Fruit fly (Drosophila melanogaster) whole organism, wandering third instar larva: ENCODE results near the gene Takl1.

Source experiments
- Abd-B ChIP-seq: fragments of >200 bp; optimal IDR thresholded peaks from 2 replicates; lab custom pipeline; 2017; ENCODE audit warnings: missing biosample characterization, missing genetic modification characterization
- CG32264 ChIP-seq: fragments of 200-800 bp; sonication (Bioruptor generic); optimal IDR thresholded peaks from 2 replicates; lab custom pipeline; 2016; ENCODE audit warnings: missing biosample characterization, missing genetic modification characterization
- CG9705 ChIP-seq: fragments of 200-800 bp; sonication (Bioruptor generic); optimal IDR thresholded peaks from 2 replicates; lab custom pipeline; 2018; ENCODE audit warnings: missing biosample characterization, mild to moderate bottlenecking, missing genetic modification characterization
- CrebA ChIP-seq: fragments of 200-800 bp; sonication (Bioruptor generic); optimal IDR thresholded peaks from 2 replicates; lab custom pipeline; 2016; ENCODE audit warnings: missing biosample characterization, mild to moderate bottlenecking, missing genetic modification characterization, borderline replicate concordance
- Dfd ChIP-seq: fragments of >200 bp; optimal IDR thresholded peaks from 2 replicates; lab custom pipeline; 2017; ENCODE audit warnings: missing biosample characterization, missing genetic modification characterization
- Dif ChIP-seq: fragments of 200-275, 200-300 bp; sonication (Bioruptor generic); optimal IDR thresholded peaks from 2 replicates; lab custom pipeline; 2018; ENCODE audit warnings: missing biosample characterization, missing genetic modification characterization; ENCODE audit not compliant: partially characterized antibody
- GATAd ChIP-seq: sonication (Bioruptor generic); optimal IDR thresholded peaks from 2 replicates; lab custom pipeline; 2016; ENCODE audit warnings: missing biosample characterization, missing genetic modification characterization
- HLH106 ChIP-seq: fragments of 200-800 bp; optimal IDR thresholded peaks from 3 replicates; lab custom pipeline; 2019; ENCODE audit warnings: missing biosample characterization, mild to moderate bottlenecking, missing genetic modification characterization, moderate library complexity
- Hr78 ChIP-seq: fragments of >200 bp; optimal IDR thresholded peaks from 2 replicates; lab custom pipeline; 2017; ENCODE audit warnings: missing biosample characterization, missing genetic modification characterization
- Hr83 ChIP-seq: fragments of 200-300 bp; sonication (Bioruptor generic); optimal IDR thresholded peaks from 2 replicates; lab custom pipeline; 2016; ENCODE audit warnings: missing biosample characterization, mild to moderate bottlenecking, missing genetic modification characterization, moderate library complexity; ENCODE audit not compliant: poor library complexity, severe bottlenecking
- Jra ChIP-seq: sonication (Bioruptor generic); optimal IDR thresholded peaks from 2 replicates; lab custom pipeline; 2016; ENCODE audit warnings: missing biosample characterization, missing genetic modification characterization
- Mio ChIP-seq: sonication (Bioruptor generic); optimal IDR thresholded peaks from 2 replicates; lab custom pipeline; 2016; ENCODE audit warnings: missing biosample characterization, missing genetic modification characterization
- Myc ChIP-seq: fragments of >200 bp; optimal IDR thresholded peaks from 2 replicates; lab custom pipeline; 2017
- OdsH ChIP-seq: fragments of 200-800 bp; sonication (Bioruptor generic); optimal IDR thresholded peaks from 2 replicates; lab custom pipeline; 2016; ENCODE audit warnings: missing biosample characterization, mild to moderate bottlenecking, missing genetic modification characterization
- Rel ChIP-seq, 2 experiments: fragments of 200-800 bp; sonication (Bioruptor generic) in 1 of 2; optimal IDR thresholded peaks; 2 replicates in 1 of 2; 3 replicates in 1 of 2; lab custom pipeline; 2016 to 2019; ENCODE audit warnings: mild to moderate bottlenecking in 2 of 2, missing biosample characterization in 2 of 2, missing genetic modification characterization in 2 of 2, moderate library complexity in 1 of 2
- Sp1 ChIP-seq: fragments of 200-800 bp; sonication (Bioruptor generic); optimal IDR thresholded peaks from 3 replicates; lab custom pipeline; 2019; ENCODE audit warnings: missing biosample characterization, mild to moderate bottlenecking, missing genetic modification characterization, moderate library complexity
- Vsx2 ChIP-seq: fragments of 200-300, 225-300 bp; sonication (Bioruptor generic); optimal IDR thresholded peaks from 2 replicates; lab custom pipeline; 2018; ENCODE audit warnings: missing biosample characterization, missing genetic modification characterization; ENCODE audit not compliant: partially characterized antibody
- br ChIP-seq: fragments of 200-800 bp; sonication (Bioruptor generic); optimal IDR thresholded peaks from 2 replicates; lab custom pipeline; 2016; ENCODE audit warnings: missing biosample characterization, missing genetic modification characterization
- brk ChIP-seq: fragments of 200-800 bp; sonication (Bioruptor generic); optimal IDR thresholded peaks from 2 replicates; lab custom pipeline; 2016; ENCODE audit warnings: missing biosample characterization, mild to moderate bottlenecking, missing genetic modification characterization
- dl ChIP-seq, 2 experiments: fragments of 175-275, 200-275 bp in 1 of 2; fragments of 200-275 bp in 1 of 2; sonication (Bioruptor generic); optimal IDR thresholded peaks; lab custom pipeline; 2018; ENCODE audit warnings: mild to moderate bottlenecking in 2 of 2, missing biosample characterization in 2 of 2, missing genetic modification characterization in 2 of 2, moderate library complexity in 2 of 2; ENCODE audit not compliant: partially characterized antibody in 2 of 2, insufficient read depth in 1 of 2
- dmrt93B ChIP-seq: fragments of 200-800 bp; sonication (Bioruptor generic); optimal IDR thresholded peaks from 2 replicates; lab custom pipeline; 2018; ENCODE audit warnings: missing biosample characterization, mild to moderate bottlenecking, missing genetic modification characterization
- dsf ChIP-seq: sonication (Bioruptor generic); optimal IDR thresholded peaks from 2 replicates; lab custom pipeline; 2016; ENCODE audit warnings: missing biosample characterization, missing genetic modification characterization, borderline replicate concordance
- foxo ChIP-seq, 2 experiments: fragments of 200-800 bp; sonication (Bioruptor generic); optimal IDR thresholded peaks; 2 replicates in 1 of 2; 3 replicates in 1 of 2; lab custom pipeline; 2016 to 2017; ENCODE audit warnings: missing biosample characterization in 2 of 2, missing genetic modification characterization in 2 of 2
- fru ChIP-seq: fragments of 200-800 bp; sonication (Bioruptor generic); optimal IDR thresholded peaks from 3 replicates; lab custom pipeline; 2016; ENCODE audit warnings: missing biosample characterization, mild to moderate bottlenecking, missing genetic modification characterization
- h ChIP-seq: fragments of 200-800 bp; sonication (Bioruptor generic); optimal IDR thresholded peaks from 3 replicates; lab custom pipeline; 2016; ENCODE audit warnings: missing biosample characterization, mild to moderate bottlenecking, missing genetic modification characterization
- jim ChIP-seq: fragments of 175-275, 200-325 bp; sonication (Bioruptor generic); optimal IDR thresholded peaks from 2 replicates; lab custom pipeline; 2016; ENCODE audit warnings: missing biosample characterization, mild to moderate bottlenecking, missing genetic modification characterization
- lola ChIP-seq: fragments of >200 bp; optimal IDR thresholded peaks from 2 replicates; lab custom pipeline; 2017; ENCODE audit warnings: missing biosample characterization, missing genetic modification characterization
- pan ChIP-seq: fragments of >200 bp; optimal IDR thresholded peaks from 2 replicates; lab custom pipeline; 2017
- psq ChIP-seq: fragments of 200-800 bp; sonication (Bioruptor generic); optimal IDR thresholded peaks from 3 replicates; lab custom pipeline; 2017; ENCODE audit warnings: missing biosample characterization, mild to moderate bottlenecking, missing genetic modification characterization, moderate library complexity
- rgr ChIP-seq: fragments of 200-800 bp; sonication (Bioruptor generic); optimal IDR thresholded peaks from 3 replicates; lab custom pipeline; 2016; ENCODE audit warnings: missing biosample characterization, mild to moderate bottlenecking, missing genetic modification characterization
- sage ChIP-seq: fragments of 200-800 bp; sonication (Bioruptor generic); optimal IDR thresholded peaks from 2 replicates; lab custom pipeline; 2016; ENCODE audit warnings: missing biosample characterization, mild to moderate bottlenecking, missing genetic modification characterization
- sv ChIP-seq: fragments of 200-800 bp; sonication (Bioruptor generic); optimal IDR thresholded peaks from 3 replicates; lab custom pipeline; 2016; ENCODE audit warnings: missing biosample characterization, missing genetic modification characterization
- usp ChIP-seq: fragments of >200 bp; optimal IDR thresholded peaks from 2 replicates; lab custom pipeline; 2017; ENCODE audit warnings: missing biosample characterization, missing genetic modification characterization
- woc ChIP-seq: sonication (Bioruptor generic); optimal IDR thresholded peaks from 2 replicates; lab custom pipeline; 2016; ENCODE audit warnings: missing biosample characterization, mild to moderate bottlenecking, missing genetic modification characterization

Gene Takl1

dm6 chr3R:20756429-20756828 is 16.0 kb downstream of the Takl1 start, which contains the start of gene Syp:
Gene Syp, plus strand, starts transcription at chr3R:20756729.
- no peak for TF ChIP-seq psq (GFP tag; lab: Kevin White, UChicago)

DNA sequence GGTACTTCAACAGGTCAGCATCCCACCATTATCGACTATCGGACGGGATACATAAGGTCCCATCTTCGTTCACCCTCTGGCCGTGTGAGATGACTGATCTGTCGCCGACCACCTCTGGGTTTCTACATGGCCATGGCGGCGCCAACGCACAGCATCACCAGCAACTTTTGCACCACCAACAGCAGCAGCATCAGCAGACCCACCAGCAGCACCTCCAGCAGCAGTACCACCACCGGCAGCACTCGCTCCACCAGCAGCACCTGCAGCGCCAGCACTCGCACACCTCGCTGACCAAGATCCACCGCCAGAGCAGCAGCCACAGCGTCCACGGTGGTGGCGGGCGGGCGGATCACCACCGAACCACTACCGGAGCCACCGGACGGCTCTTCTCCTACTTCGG is 17.4 kb downstream of the Takl1 start:
- TF ChIP-seq Dfd (GFP tag; lab: Kevin White, UChicago) (peak; percentile 71), Mio (GFP tag; lab: Kevin White, UChicago) (no peak), brk (GFP tag; lab: Kevin White, UChicago) (no peak), Myc (lab: Kevin White, UChicago) (no peak)

DNA sequence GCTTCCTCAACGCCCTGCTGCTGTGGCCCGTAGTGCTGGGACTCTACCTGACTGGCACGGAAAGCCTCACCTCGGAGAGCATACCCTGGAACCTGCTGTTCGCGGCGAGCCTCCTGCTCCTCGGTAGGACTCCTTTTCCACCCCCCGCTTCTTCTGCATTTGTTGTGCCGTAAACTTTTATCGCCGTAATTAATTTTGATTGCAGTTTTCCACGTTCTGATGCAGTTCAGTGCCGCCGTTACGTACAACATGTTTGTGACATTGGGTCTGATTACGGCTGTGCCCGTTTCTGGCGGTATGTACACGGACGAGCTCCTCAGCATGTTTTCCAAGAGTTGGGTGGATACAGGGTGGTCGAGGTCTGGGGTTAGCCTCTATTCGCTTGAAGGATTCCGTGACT is 22.9 kb downstream of the Takl1 start:
- TF ChIP-seq dsf (GFP tag; lab: Kevin White, UChicago) (no peak), GATAd (GFP tag; lab: Kevin White, UChicago) (no peak), dmrt93B (GFP tag; lab: Kevin White, UChicago) (no peak), Vsx2 (no peak), Hr78 (GFP tag; lab: Kevin White, UChicago) (no peak), Jra (GFP tag; lab: Kevin White, UChicago) (no peak), dl (GFP tag; optimal IDR thresholded peaks at IDR 0.05; lab: Kevin White, UChicago; ENCODE audit: insufficient read depth in 1 of 2, partially characterized antibody in 2 of 2) (no peak), foxo (GFP tag; optimal IDR thresholded peaks at IDR 0.05; lab: Kevin White, UChicago) (no peak), CrebA (GFP tag; lab: Kevin White, UChicago) (no peak), brk (GFP tag; lab: Kevin White, UChicago) (no peak), HLH106 (no peak), CG9705 (GFP tag; lab: Kevin White, UChicago) (no peak), jim (GFP tag; lab: Kevin White, UChicago) (no peak), woc (GFP tag; lab: Kevin White, UChicago) (no peak), CG32264 (GFP tag; lab: Kevin White, UChicago) (no peak), Rel (GFP tag; optimal IDR thresholded peaks at IDR 0.05; lab: Kevin White, UChicago) (no peak), Rel (tag; optimal IDR thresholded peaks at IDR 0.05; lab: Kevin White, UChicago) (no peak), Dif (GFP tag; lab: Kevin White, UChicago) (no peak), Myc (lab: Kevin White, UChicago) (no peak)
- TF ChIP-seq, all 38 proteins: peak for 0

- no peak for TF ChIP-seq jim (GFP tag; lab: Kevin White, UChicago)
- TF ChIP-seq dsf (GFP tag; lab: Kevin White, UChicago), result no peak
- no peak for TF ChIP-seq h (GFP tag; lab: Kevin White, UChicago)
- no peak for TF ChIP-seq Jra (GFP tag; lab: Kevin White, UChicago)
- TF ChIP-seq CG32264 (GFP tag; lab: Kevin White, UChicago), result no peak
- TF ChIP-seq Hr83, result no peak
- TF ChIP-seq Sp1, result no peak
- no peak for TF ChIP-seq fru (GFP tag; lab: Kevin White, UChicago)
- TF ChIP-seq sv (GFP tag; lab: Kevin White, UChicago), result no peak
- TF ChIP-seq Myc (lab: Kevin White, UChicago), result no peak
- no peak for TF ChIP-seq dl (GFP tag; optimal IDR thresholded peaks at IDR 0.05; lab: Kevin White, UChicago; ENCODE audit: insufficient read depth in 1 of 2, partially characterized antibody in 2 of 2)
- no peak for TF ChIP-seq foxo (GFP tag; optimal IDR thresholded peaks at IDR 0.05; lab: Kevin White, UChicago)
- TF ChIP-seq OdsH, result no peak
- TF ChIP-seq rgr (GFP tag; lab: Kevin White, UChicago), result no peak
- no peak for TF ChIP-seq Abd-B (GFP tag; lab: Kevin White, UChicago)
- no peak for TF ChIP-seq CrebA (GFP tag; lab: Kevin White, UChicago)
- TF ChIP-seq Hr78 (GFP tag; lab: Kevin White, UChicago), result no peak
- TF ChIP-seq, all 38 proteins: peak for 0
These were observed 23.4 kb downstream of the Takl1 start, which contains the start of gene Prosalpha4T1 for dm6 chr3R:20748974-20749373. Gene Prosalpha4T1, minus strand, starts transcription at chr3R:20749074.

dm6 chr3R:20745238-20745637 is 27.2 kb downstream of the Takl1 start, which contains the start of gene CG31200:
Gene CG31200, minus strand, starts transcription at chr3R:20745338.
- no peak for TF ChIP-seq Hr78 (GFP tag; lab: Kevin White, UChicago)
- TF ChIP-seq foxo (GFP tag; optimal IDR thresholded peaks at IDR 0.05; lab: Kevin White, UChicago), result no peak
- no peak for TF ChIP-seq sage (GFP tag; lab: Kevin White, UChicago)
- no peak for TF ChIP-seq woc (GFP tag; lab: Kevin White, UChicago)
- no peak for TF ChIP-seq fru (GFP tag; lab: Kevin White, UChicago)
- no peak for TF ChIP-seq usp
- no peak for TF ChIP-seq Mio (GFP tag; lab: Kevin White, UChicago)
- TF ChIP-seq Myc (lab: Kevin White, UChicago), result no peak
- no peak for TF ChIP-seq br (GFP tag; lab: Kevin White, UChicago)
- TF ChIP-seq h (GFP tag; lab: Kevin White, UChicago), result no peak
- no peak for TF ChIP-seq lola
- no peak for TF ChIP-seq dmrt93B (GFP tag; lab: Kevin White, UChicago)
- no peak for TF ChIP-seq brk (GFP tag; lab: Kevin White, UChicago)
- no peak for TF ChIP-seq Sp1
- TF ChIP-seq pan, result no peak
- no peak for TF ChIP-seq dsf (GFP tag; lab: Kevin White, UChicago)
- TF ChIP-seq, all 38 proteins: peak for 0
